Fruit fly (Drosophila melanogaster) whole organism, embryonic: Measurements from ENCODE around the gene 14-3-3epsilon.

ENCODE experiments used
- CG10654 ChIP-seq: fragments of 200-800 bp; sonication (Bioruptor generic); optimal IDR thresholded peaks from 2 replicates; lab custom pipeline; 2016; ENCODE audit warnings: missing biosample characterization, missing genetic modification characterization
- CG1233 ChIP-seq: fragments of 200-800 bp; sonication (Bioruptor generic); optimal IDR thresholded peaks from 4 replicates; lab custom pipeline; 2018; ENCODE audit warnings: missing biosample characterization, mild to moderate bottlenecking, missing genetic modification characterization
- CG15479 ChIP-seq: fragments of 200-800 bp; sonication (Bioruptor generic); optimal IDR thresholded peaks from 3 replicates; lab custom pipeline; 2019; ENCODE audit warnings: missing biosample characterization, mild to moderate bottlenecking, missing genetic modification characterization, moderate library complexity
- CG15601 ChIP-seq: fragments of 200-800 bp; sonication (Bioruptor generic); optimal IDR thresholded peaks from 3 replicates; lab custom pipeline; 2019; ENCODE audit warnings: missing biosample characterization, mild to moderate bottlenecking, missing genetic modification characterization, moderate library complexity
- CG16813 ChIP-seq: fragments of 200-800 bp; sonication (Bioruptor generic); IDR thresholded peaks from 3 replicates; pipeline ENCODE4 v1.3.6; 2022; ENCODE audit warnings: missing biosample characterization, missing genetic modification characterization; ENCODE audit not compliant: partially characterized antibody
- CG31441 ChIP-seq: fragments of 200-800 bp; sonication (Bioruptor generic); IDR thresholded peaks from 2 replicates; pipeline ENCODE4 v1.3.6; 2022; ENCODE audit warnings: missing biosample characterization, missing genetic modification characterization
- CG3281 ChIP-seq: fragments of 200-800 bp; sonication (Bioruptor generic); optimal IDR thresholded peaks from 3 replicates; lab custom pipeline; 2017; ENCODE audit warnings: missing biosample characterization, mild to moderate bottlenecking, missing genetic modification characterization
- CG34224 ChIP-seq: fragments of 200-800 bp; sonication (Bioruptor generic); IDR thresholded peaks from 3 replicates; pipeline ENCODE4 v1.3.6; 2022; ENCODE audit warnings: missing biosample characterization, missing genetic modification characterization; ENCODE audit not compliant: partially characterized antibody
- CG4820 ChIP-seq: fragments of 200-800 bp; sonication (Bioruptor generic); optimal IDR thresholded peaks from 3 replicates; lab custom pipeline; 2016; ENCODE audit warnings: missing biosample characterization, missing genetic modification characterization
- CG8290 ChIP-seq, 3 experiments: fragments of 200-800 bp; sonication (Bioruptor generic); optimal IDR thresholded peaks; 2 replicates each; lab custom pipeline; 2016 to 2019; ENCODE audit warnings: missing biosample characterization in 3 of 3, missing genetic modification characterization in 3 of 3, mild to moderate bottlenecking in 2 of 3, moderate library complexity in 1 of 3
- CG9609 ChIP-seq: fragments of 200-800 bp; sonication (Bioruptor generic); optimal IDR thresholded peaks from 3 replicates; lab custom pipeline; 2016; ENCODE audit warnings: missing biosample characterization, missing genetic modification characterization
- Deaf1 ChIP-seq: fragments of 200-800 bp; optimal IDR thresholded peaks from 3 replicates; lab custom pipeline; 2019; ENCODE audit warnings: missing biosample characterization, mild to moderate bottlenecking, missing genetic modification characterization, moderate library complexity
- Dref ChIP-seq: fragments of 200-800 bp; sonication (Bioruptor generic); IDR thresholded peaks from 2 replicates; pipeline ENCODE4 v1.3.6; 2022; ENCODE audit warnings: missing biosample characterization, missing genetic modification characterization
- Hr51 ChIP-seq, 2 experiments: fragments of 200-800 bp; sonication (Bioruptor generic); optimal IDR thresholded peaks; 2 replicates in 1 of 2; 3 replicates in 1 of 2; lab custom pipeline; 2016 to 2018; ENCODE audit warnings: missing biosample characterization in 2 of 2, missing genetic modification characterization in 2 of 2, mild to moderate bottlenecking in 1 of 2, moderate library complexity in 1 of 2
- Hsf ChIP-seq: fragments of 200-800 bp; sonication (Bioruptor generic); optimal IDR thresholded peaks from 3 replicates; lab custom pipeline; 2016; ENCODE audit warnings: missing biosample characterization, missing genetic modification characterization
- Mes4 ChIP-seq: fragments of 200-800 bp; sonication (Bioruptor generic); optimal IDR thresholded peaks from 2 replicates; lab custom pipeline; 2016; ENCODE audit warnings: missing biosample characterization, missing genetic modification characterization
- Myb ChIP-seq: fragments of 200-800 bp; sonication (Bioruptor generic); optimal IDR thresholded peaks from 2 replicates; lab custom pipeline; 2016; ENCODE audit warnings: missing biosample characterization, missing genetic modification characterization
- Oli ChIP-seq: fragments of 200-800 bp; sonication (Bioruptor generic); optimal IDR thresholded peaks from 2 replicates; lab custom pipeline; 2018; ENCODE audit warnings: missing biosample characterization, mild to moderate bottlenecking, missing genetic modification characterization, moderate library complexity
- Pdp1 ChIP-seq, 2 experiments: fragments of 200-800 bp; sonication (Bioruptor generic); optimal IDR thresholded peaks; 3 replicates each; lab custom pipeline; 2016; ENCODE audit warnings: missing biosample characterization in 2 of 2, missing genetic modification characterization in 2 of 2, mild to moderate bottlenecking in 1 of 2, moderate library complexity in 1 of 2
- Usf ChIP-seq: fragments of 200-800 bp; sonication (Bioruptor generic); optimal IDR thresholded peaks from 2 replicates; lab custom pipeline; 2017; ENCODE audit warnings: missing genotype, missing biosample characterization, missing genetic modification characterization
- YL-1 ChIP-seq: fragments of 200-800 bp; sonication (Bioruptor generic); optimal IDR thresholded peaks from 3 replicates; lab custom pipeline; 2017; ENCODE audit warnings: missing biosample characterization, mild to moderate bottlenecking, missing genetic modification characterization
- cato ChIP-seq: fragments of 200-800 bp; sonication (Bioruptor generic); optimal IDR thresholded peaks from 2 replicates; lab custom pipeline; 2016; ENCODE audit warnings: missing biosample characterization, missing genetic modification characterization, borderline replicate concordance
- chinmo ChIP-seq: fragments of 200-800 bp; sonication (Bioruptor generic); IDR thresholded peaks from 4 replicates; pipeline ENCODE4 v1.3.6; 2022; ENCODE audit warnings: missing biosample characterization, missing genetic modification characterization; ENCODE audit not compliant: partially characterized antibody
- crp ChIP-seq, 2 experiments: fragments of 200-800 bp; sonication (Bioruptor generic); optimal IDR thresholded peaks; 2 replicates in 1 of 2; 3 replicates in 1 of 2; lab custom pipeline; 2017; ENCODE audit warnings: missing biosample characterization in 2 of 2, missing genetic modification characterization in 2 of 2, mild to moderate bottlenecking in 1 of 2, moderate library complexity in 1 of 2
- cwo ChIP-seq: fragments of 200-800 bp; sonication (Bioruptor generic); optimal IDR thresholded peaks from 3 replicates; lab custom pipeline; 2017; ENCODE audit warnings: missing biosample characterization, missing genetic modification characterization, mild to moderate bottlenecking, moderate library complexity, missing genetic modification reagents
- exex ChIP-seq: fragments of 200-800 bp; sonication (Bioruptor generic); optimal IDR thresholded peaks from 4 replicates; lab custom pipeline; 2018; ENCODE audit warnings: missing biosample characterization, mild to moderate bottlenecking, missing genetic modification characterization, moderate library complexity
- gcm ChIP-seq: fragments of 200-800 bp; sonication (Bioruptor generic); optimal IDR thresholded peaks from 2 replicates; lab custom pipeline; 2019; ENCODE audit warnings: missing biosample characterization, mild to moderate bottlenecking, missing genetic modification characterization, moderate library complexity
- gcm2 ChIP-seq: fragments of 200-800 bp; sonication (Bioruptor generic); optimal IDR thresholded peaks from 2 replicates; lab custom pipeline; 2016; ENCODE audit warnings: missing biosample characterization, missing genetic modification characterization
- grn ChIP-seq: fragments of 200-800 bp; sonication (Bioruptor generic); optimal IDR thresholded peaks from 3 replicates; lab custom pipeline; 2017; ENCODE audit warnings: missing biosample characterization, missing genetic modification characterization
- gro ChIP-seq: fragments of 200-800 bp; sonication (Bioruptor generic); optimal IDR thresholded peaks from 2 replicates; lab custom pipeline; 2016; ENCODE audit warnings: missing biosample characterization, missing genetic modification characterization
- h ChIP-seq: fragments of >200 bp; optimal IDR thresholded peaks from 2 replicates; lab custom pipeline; 2017
- hkb ChIP-seq, 2 experiments: fragments of 200-800 bp in 1 of 2; fragments of >200 bp in 1 of 2; sonication (Bioruptor generic) in 1 of 2; IDR thresholded peaks in 1 of 2; optimal IDR thresholded peaks in 1 of 2; 2 replicates each; pipeline versions ENCODE4 v1.3.6 to Lab custom; 2017 to 2022; ENCODE audit warnings: missing biosample characterization in 1 of 2, missing genetic modification characterization in 1 of 2
- kah ChIP-seq: fragments of 200-800 bp; sonication (Bioruptor generic); optimal IDR thresholded peaks from 2 replicates; lab custom pipeline; 2018; ENCODE audit warnings: missing biosample characterization, mild to moderate bottlenecking, missing genetic modification characterization
- kay ChIP-seq: fragments of 200-800 bp; sonication (Bioruptor generic); optimal IDR thresholded peaks from 2 replicates; lab custom pipeline; 2016; ENCODE audit warnings: missing biosample characterization, missing genetic modification characterization
- mirr ChIP-seq: fragments of 200-800 bp; sonication (Bioruptor generic); optimal IDR thresholded peaks from 3 replicates; lab custom pipeline; 2018; ENCODE audit warnings: missing biosample characterization, mild to moderate bottlenecking, missing genetic modification characterization
- nerfin-2 ChIP-seq: fragments of 200-800 bp; sonication (Bioruptor generic); IDR thresholded peaks from 2 replicates; pipeline ENCODE4 v1.3.6; 2022; ENCODE audit warnings: missing biosample characterization, missing genetic modification characterization; ENCODE audit not compliant: partially characterized antibody
- pita ChIP-seq: fragments of 200-800 bp; sonication (Bioruptor generic); optimal IDR thresholded peaks from 2 replicates; lab custom pipeline; 2017; ENCODE audit warnings: missing biosample characterization, mild to moderate bottlenecking, missing genetic modification characterization
- prd ChIP-seq, 3 experiments: fragments of >200 bp in 2 of 3; fragments of 200-800 bp in 1 of 3; sonication (Bioruptor generic) in 1 of 3; optimal IDR thresholded peaks in 2 of 3; IDR thresholded peaks in 1 of 3; 2 replicates in 2 of 3; 3 replicates in 1 of 3; pipeline versions ENCODE4 v1.3.6 to Lab custom; 2017 to 2022; ENCODE audit warnings: missing biosample characterization in 1 of 3, missing genetic modification characterization in 1 of 3
- row ChIP-seq: fragments of 200-800 bp; sonication (Bioruptor generic); IDR thresholded peaks from 3 replicates; pipeline ENCODE4 v1.3.6; 2022; ENCODE audit warnings: missing biosample characterization, missing genetic modification characterization
- schlank ChIP-seq: fragments of 200-800 bp; sonication (Bioruptor generic); optimal IDR thresholded peaks from 2 replicates; lab custom pipeline; 2018; ENCODE audit warnings: missing biosample characterization, mild to moderate bottlenecking, missing genetic modification characterization
- sd ChIP-seq: fragments of 200-800 bp; sonication (Bioruptor generic); optimal IDR thresholded peaks from 3 replicates; lab custom pipeline; 2018; ENCODE audit warnings: missing biosample characterization, mild to moderate bottlenecking, missing genetic modification characterization, moderate library complexity
- stwl ChIP-seq: fragments of 200-800 bp; sonication (Bioruptor generic); optimal IDR thresholded peaks from 3 replicates; lab custom pipeline; 2018; ENCODE audit warnings: missing biosample characterization, mild to moderate bottlenecking, missing genetic modification characterization, moderate library complexity
- sug ChIP-seq: fragments of 200-800 bp; optimal IDR thresholded peaks from 2 replicates; lab custom pipeline; 2019; ENCODE audit warnings: missing biosample characterization, mild to moderate bottlenecking, missing genetic modification characterization, moderate library complexity
- tgo ChIP-seq: fragments of 200-800 bp; sonication (Bioruptor generic); IDR thresholded peaks from 3 replicates; pipeline ENCODE4 v1.3.6; 2022; ENCODE audit warnings: missing biosample characterization, missing genetic modification characterization

The 14-3-3epsilon gene

dm6 chr3R:18280133-18280532 lies 37.8 kb downstream of the 14-3-3epsilon start:
- TF ChIP-seq CG3281 (GFP tag; lab: Kevin White, UChicago) = no peak
- peak; percentile 2 for TF ChIP-seq mirr
- TF ChIP-seq Hsf = no peak
- no peak for TF ChIP-seq row (GFP tag; lab: Robert Waterston, UW)
- TF ChIP-seq gro = peak; percentile 7
- TF ChIP-seq Deaf1 (tag; lab: Kevin White, UChicago) = no peak
- peak; percentile 40 for TF ChIP-seq exex (tag; lab: Kevin White, UChicago)
- TF ChIP-seq CG8290 (GFP tag; optimal IDR thresholded peaks at IDR 0.05; lab: Kevin White, UChicago) = no peak
- no peak for TF ChIP-seq CG8290 (tag; optimal IDR thresholded peaks at IDR 0.05; lab: Kevin White, UChicago)
- TF ChIP-seq sd (tag; lab: Kevin White, UChicago) = peak; percentile 62
- TF ChIP-seq, all 482 proteins: peak for 4

dm6 chr3R:18280866-18281473 lies 38.6 kb downstream of the 14-3-3epsilon start:
- peak; percentile 71 for TF ChIP-seq cwo (GFP tag; lab: Kevin White, UChicago)
- TF ChIP-seq grn (GFP tag; lab: Kevin White, UChicago) = peak; percentile 64
- peak; percentile 66 for TF ChIP-seq exex (tag; lab: Kevin White, UChicago)
- 0 out of 4 replicates have a peak, but pooled peaks have one; percentile 11 for TF ChIP-seq chinmo (GFP tag; lab: Robert Waterston, UW)
- peak; percentile 99 for TF ChIP-seq CG15479
- no peak for TF ChIP-seq CG31441 (GFP tag; lab: Robert Waterston, UW)
- TF ChIP-seq gro = no peak
- peak; percentile 72 for TF ChIP-seq sug (tag; lab: Kevin White, UChicago)
- TF ChIP-seq Pdp1 (GFP tag; optimal IDR thresholded peaks at IDR 0.05; lab: Kevin White, UChicago) = peak in 1 of 2 experiments; percentile 14
- TF ChIP-seq h = no peak
- peak; percentile 26 for TF ChIP-seq mirr

dm6 chr3R:18283441-18283840 lies 41.1 kb downstream of the 14-3-3epsilon start, which contains the start of the genes CG14312 and CG8064:
Gene CG14312, minus strand, starts transcription at chr3R:18283528.
Gene CG8064, plus strand, starts transcription at chr3R:18283660.
- TF ChIP-seq cato (GFP tag; lab: Kevin White, UChicago) (no peak), Mes4 (GFP tag; lab: Kevin White, UChicago) (no peak), Usf (GFP tag; lab: Kevin White, UChicago) (no peak), CG15601 (tag; lab: Kevin White, UChicago) (peak; percentile 4), gcm2 (no peak), CG34224 (GFP tag; lab: Robert Waterston, UW) (peak; percentile 46; the same call in 1 of the 3 replicates), kah (GFP tag; lab: Kevin White, UChicago) (no peak), nerfin-2 (GFP tag; lab: Robert Waterston, UW) (peak; percentile 30; the same call in 1 of the 2 replicates), pita (no peak), Oli (tag; lab: Kevin White, UChicago) (no peak), hkb (optimal IDR thresholded peaks at IDR 0.05; lab: Kevin White, UChicago) (peak; percentile 39), hkb (GFP tag; IDR thresholded peaks at IDR 0.05; lab: Robert Waterston, UW) (no peak), prd (optimal IDR thresholded peaks at IDR 0.05; lab: Kevin White, UChicago) (no peak), prd (GFP tag; IDR thresholded peaks at IDR 0.05; lab: Robert Waterston, UW) (no peak), Hr51 (GFP tag; optimal IDR thresholded peaks at IDR 0.05; lab: Kevin White, UChicago) (peak in 1 of 2 experiments; percentile 75), CG15479 (no peak), CG16813 (GFP tag; lab: Robert Waterston, UW) (peak; percentile 68), gro (peak; percentile 10), gcm (GFP tag; lab: Kevin White, UChicago) (no peak), CG1233 (GFP tag; lab: Kevin White, UChicago) (no peak), crp (GFP tag; optimal IDR thresholded peaks at IDR 0.05; lab: Kevin White, UChicago) (peak in 1 of 2 experiments; percentile 32), CG4820 (GFP tag; lab: Kevin White, UChicago) (no peak), stwl (tag; lab: Kevin White, UChicago) (peak; percentile 73), tgo (GFP tag; lab: Robert Waterston, UW) (no peak), Dref (GFP tag; lab: Robert Waterston, UW) (peak; percentile 94), schlank (tag; lab: Kevin White, UChicago) (no peak), kay (GFP tag; lab: Kevin White, UChicago) (no peak), YL-1 (GFP tag; lab: Kevin White, UChicago) (peak; percentile 93), CG9609 (GFP tag; lab: Kevin White, UChicago) (no peak), Myb (GFP tag; lab: Kevin White, UChicago) (peak; percentile 99), CG10654 (GFP tag; lab: Kevin White, UChicago) (no peak)
